Worm (Caenorhabditis elegans) whole organism, L4 larva: ENCODE results near the gene Y66D12A.3.

Source experiments
- F26F4.8 ChIP-seq: fragments of 200-800 bp; sonication (Bioruptor generic); conservative IDR thresholded peaks from 2 replicates; pipeline ENCODE4 v1.3.6; 2022; ENCODE audit warnings: missing genetic modification characterization, missing compliant biosample characterization
- F37D6.2 ChIP-seq: sonication (generic microtip); optimal IDR thresholded peaks from 2 replicates; lab custom pipeline; 2016; ENCODE audit warnings: mild to moderate bottlenecking, missing genetic modification characterization, missing compliant biosample characterization
- F49E8.2 ChIP-seq: sonication (generic microtip); optimal IDR thresholded peaks from 2 replicates; lab custom pipeline; 2016; ENCODE audit warnings: missing compliant biosample characterization, mild to moderate bottlenecking, missing genetic modification characterization, borderline replicate concordance
- T20F7.1 ChIP-seq: fragments of 200-800 bp; sonication (Bioruptor generic); optimal IDR thresholded peaks from 2 replicates; lab custom pipeline; 2018; ENCODE audit warnings: mild to moderate bottlenecking, missing genetic modification characterization, missing compliant biosample characterization
- Y48G9A.11 ChIP-seq: fragments of 200-800 bp; sonication (Bioruptor generic); IDR thresholded peaks from 2 replicates; pipeline ENCODE4 v1.3.6; 2022; ENCODE audit warnings: missing genetic modification reagents, missing genetic modification characterization, missing compliant biosample characterization
- Y75B8A.6 ChIP-seq: fragments of 200-800 bp; sonication (Bioruptor generic); IDR thresholded peaks from 2 replicates; pipeline ENCODE4 v1.3.6; 2022; ENCODE audit warnings: missing genetic modification reagents, missing genetic modification characterization, missing compliant biosample characterization
- ZK337.2 ChIP-seq: fragments of 200-800 bp; sonication (Bioruptor generic); IDR thresholded peaks from 2 replicates; pipeline ENCODE4 v1.3.6; 2022; ENCODE audit warnings: missing genetic modification reagents, missing genetic modification characterization, missing compliant biosample characterization
- ZK546.5 ChIP-seq, 2 experiments: sonication (generic microtip); optimal IDR thresholded peaks; 2 replicates each; lab custom pipeline; 2017; ENCODE audit warnings: missing biosample characterization in 2 of 2, missing genetic modification characterization in 2 of 2
- aha-1 ChIP-seq: fragments of 150-350 bp; peaks from one replicate; lab custom pipeline; 2014; ENCODE audit warnings: missing biosample characterization, missing genetic modification characterization
- aly-2 ChIP-seq: sonication (generic microtip); optimal IDR thresholded peaks from 2 replicates; lab custom pipeline; 2018; ENCODE audit warnings: missing biosample characterization, missing genetic modification characterization
- arid-1 ChIP-seq: fragments of 200-800 bp; sonication (Bioruptor generic); conservative IDR thresholded peaks from 2 replicates; pipeline ENCODE4 v1.3.6; 2022; ENCODE audit warnings: missing genetic modification reagents, missing genetic modification characterization, missing compliant biosample characterization
- ceh-32 ChIP-seq: sonication (generic microtip); optimal IDR thresholded peaks from 2 replicates; lab custom pipeline; 2016; ENCODE audit warnings: mild to moderate bottlenecking, missing genetic modification characterization, missing compliant biosample characterization; ENCODE audit not compliant: poor library complexity
- ceh-44 ChIP-seq: fragments of 200-800 bp; sonication (Bioruptor generic); IDR thresholded peaks from 2 replicates; pipeline ENCODE4 v1.3.6; 2022; ENCODE audit warnings: missing genetic modification reagents, missing genetic modification characterization, missing compliant biosample characterization
- ceh-82 ChIP-seq: sonication (generic microtip); optimal IDR thresholded peaks from 2 replicates; lab custom pipeline; 2017; ENCODE audit warnings: missing biosample characterization, missing genetic modification characterization
- ces-1 ChIP-seq: fragments of 150-350 bp; sonication (generic microtip); optimal IDR thresholded peaks from 4 replicates; lab custom pipeline; 2014; ENCODE audit warnings: missing biosample characterization, missing genetic modification reagents, missing genetic modification characterization
- cey-2 ChIP-seq: sonication (generic microtip); optimal IDR thresholded peaks from 3 replicates; lab custom pipeline; 2017; ENCODE audit warnings: missing genetic modification characterization, mild to moderate bottlenecking, missing compliant biosample characterization, antibody characterized with exemption, borderline replicate concordance; ENCODE audit not compliant: insufficient read depth
- ctbp-1 ChIP-seq: fragments of 200-800 bp; sonication (Bioruptor generic); IDR thresholded peaks from 2 replicates; pipeline ENCODE4 v1.3.6; 2022; ENCODE audit warnings: missing genetic modification reagents, missing genetic modification characterization, missing compliant biosample characterization
- daf-12 ChIP-seq: fragments of 150-350 bp; optimal IDR thresholded peaks from 2 replicates; lab custom pipeline; 2014; ENCODE audit warnings: missing biosample characterization, missing genetic modification reagents, missing genetic modification characterization
- daf-8 ChIP-seq: fragments of 200-800 bp; sonication (Bioruptor generic); IDR thresholded peaks from 2 replicates; pipeline ENCODE4 v1.3.6; 2022; ENCODE audit warnings: missing genetic modification characterization, missing compliant biosample characterization
- dmd-9 ChIP-seq: fragments of 200-800 bp; sonication (Bioruptor generic); IDR thresholded peaks from 2 replicates; pipeline ENCODE4 v1.3.6; 2022; ENCODE audit warnings: missing genetic modification reagents, missing genetic modification characterization, missing compliant biosample characterization
- dpl-1 ChIP-seq: fragments of 150-350 bp; optimal IDR thresholded peaks from 2 replicates; lab custom pipeline; 2014; ENCODE audit warnings: missing biosample characterization, missing genetic modification reagents, missing genetic modification characterization
- dve-1 ChIP-seq: sonication (generic microtip); optimal IDR thresholded peaks from 2 replicates; lab custom pipeline; 2017; ENCODE audit warnings: antibody characterized with exemption, mild to moderate bottlenecking, missing genetic modification characterization, missing compliant biosample characterization; ENCODE audit not compliant: insufficient read depth
- hlh-30 ChIP-seq: sonication (generic microtip); optimal IDR thresholded peaks from 2 replicates; lab custom pipeline; 2017; ENCODE audit warnings: antibody characterized with exemption, mild to moderate bottlenecking, missing genetic modification characterization, missing compliant biosample characterization; ENCODE audit not compliant: insufficient read depth
- jun-1 ChIP-seq: fragments of 150-350 bp; optimal IDR thresholded peaks from 2 replicates; lab custom pipeline; 2014; ENCODE audit warnings: missing biosample characterization, missing genetic modification reagents, missing genetic modification characterization
- lin-38 ChIP-seq: fragments of 200-800 bp; sonication (Bioruptor generic); IDR thresholded peaks from 2 replicates; pipeline ENCODE4 v1.3.6; 2022; ENCODE audit warnings: missing genetic modification reagents, missing genetic modification characterization, missing compliant biosample characterization
- lir-3 ChIP-seq: sonication (generic microtip); optimal IDR thresholded peaks from 2 replicates; lab custom pipeline; 2016; ENCODE audit warnings: mild to moderate bottlenecking, missing genetic modification characterization, missing compliant biosample characterization
- lsy-2 ChIP-seq, 2 experiments: fragments of 150-350 bp in 1 of 2; sonication (generic microtip) in 1 of 2; optimal IDR thresholded peaks; 2 replicates each; lab custom pipeline; 2014 to 2017; ENCODE audit warnings: missing biosample characterization in 2 of 2, missing genetic modification characterization in 2 of 2
- madf-5 ChIP-seq, 2 experiments: fragments of 200-800 bp; sonication (Bioruptor generic); IDR thresholded peaks; 2 replicates each; pipeline ENCODE4 v1.3.6; 2022; ENCODE audit warnings: missing compliant biosample characterization in 2 of 2, missing genetic modification characterization in 2 of 2
- mep-1 ChIP-seq: fragments of 150-350 bp; sonication (generic microtip); optimal IDR thresholded peaks from 3 replicates; lab custom pipeline; 2014; ENCODE audit warnings: missing biosample characterization, missing genetic modification characterization
- mes-2 ChIP-seq: sonication (generic microtip); optimal IDR thresholded peaks from 2 replicates; lab custom pipeline; 2016; ENCODE audit warnings: missing genotype, mild to moderate bottlenecking, missing genetic modification characterization, missing compliant biosample characterization; ENCODE audit not compliant: poor library complexity, severe bottlenecking
- nhr-42 ChIP-seq: fragments of 200-800 bp; sonication (Bioruptor generic); IDR thresholded peaks from 2 replicates; pipeline ENCODE4 v1.3.6; 2022; ENCODE audit warnings: missing genetic modification characterization, missing compliant biosample characterization
- snpc-1.2 ChIP-seq: fragments of 200-800 bp; sonication (Bioruptor generic); IDR thresholded peaks from 2 replicates; pipeline ENCODE4 v1.3.6; 2022; ENCODE audit warnings: missing genetic modification reagents, missing genetic modification characterization, missing compliant biosample characterization
- snpc-4 ChIP-seq: fragments of 150-350 bp; optimal IDR thresholded peaks from 2 replicates; lab custom pipeline; 2014; ENCODE audit warnings: missing biosample characterization, missing genetic modification characterization
- tra-1 ChIP-seq: fragments of 200-800 bp; sonication (Bioruptor generic); IDR thresholded peaks from 2 replicates; pipeline ENCODE4 v1.3.6; 2022; ENCODE audit warnings: missing genetic modification reagents, missing genetic modification characterization, missing compliant biosample characterization
- unc-130 ChIP-seq: sonication (generic microtip); optimal IDR thresholded peaks from 2 replicates; lab custom pipeline; 2016; ENCODE audit warnings: missing genetic modification reagents, missing genetic modification characterization, missing compliant biosample characterization
- unc-39 ChIP-seq: sonication (generic microtip); optimal IDR thresholded peaks from 2 replicates; lab custom pipeline; 2017; ENCODE audit warnings: missing biosample characterization, missing genetic modification characterization
- vab-7 ChIP-seq: fragments of 200-800 bp; sonication (Bioruptor generic); IDR thresholded peaks from 2 replicates; pipeline ENCODE4 v1.3.6; 2022; ENCODE audit warnings: missing genetic modification reagents, missing genetic modification characterization, missing compliant biosample characterization
- zip-2 ChIP-seq: fragments of 150-350 bp; optimal IDR thresholded peaks from 2 replicates; lab custom pipeline; 2014; ENCODE audit warnings: missing biosample characterization, missing genetic modification characterization

The Y66D12A.3 gene

ce11 chrIII:11580428-11580885 is 8.6 kb upstream of the Y66D12A.3 start, which contains the start of gene Y66D12A.7 (continued):
- TF ChIP-seq nhr-42 (GFP tag; lab: Robert Waterston, UW) (no peak), Y75B8A.6 (GFP tag; lab: Robert Waterston, UW) (no peak), dpl-1 (GFP tag; lab: Kevin White, UChicago) (peak; percentile 79), lsy-2 (tag; optimal IDR thresholded peaks at IDR 0.05; lab: Kevin White, UChicago) (peak in 1 of 2 experiments; percentile 48), mes-2 (tag; lab: Kevin White, UChicago) (peak; percentile 50)

ce11 chrIII:11581372-11581771 is 7.6 kb upstream of the Y66D12A.3 start, which contains the start of the genes Y66D12A.6 and ceh-92:
Y66D12A.6 (minus strand) TSS chrIII:11581402.
ceh-92 (plus strand) TSS chrIII:11581600.
- TF ChIP-seq snpc-1.2 (GFP tag; lab: Robert Waterston, UW) (peak; percentile 49; the same call in 1 of the 2 replicates), dmd-9 (GFP tag; lab: Robert Waterston, UW) (no peak), lin-38 (GFP tag; lab: Robert Waterston, UW) (peak; percentile 57), unc-130 (GFP tag; lab: Kevin White, UChicago) (peak; percentile 16), F49E8.2 (tag; lab: Kevin White, UChicago) (peak; percentile 10), ces-1 (GFP tag; lab: Kevin White, UChicago) (no peak)

ce11 chrIII:11582569-11582968 is 6.4 kb upstream of the Y66D12A.3 start:
- TF ChIP-seq ceh-44 (GFP tag; lab: Robert Waterston, UW), result no peak
- TF ChIP-seq tra-1 (GFP tag; lab: Robert Waterston, UW), result no peak
- no peak for TF ChIP-seq aly-2 (tag; lab: Kevin White, UChicago)
- no peak for TF ChIP-seq hlh-30 (tag; lab: Kevin White, UChicago)
- TF ChIP-seq lir-3 (tag; lab: Kevin White, UChicago), result no peak
- no peak for TF ChIP-seq Y75B8A.6 (GFP tag; lab: Robert Waterston, UW)
- TF ChIP-seq daf-8, result no peak
- no peak for TF ChIP-seq arid-1 (GFP tag; lab: Robert Waterston, UW)
- no peak for TF ChIP-seq mep-1 (tag; lab: Kevin White, UChicago)
- TF ChIP-seq T20F7.1 (GFP tag; lab: Kevin White, UChicago), result no peak
- TF ChIP-seq zip-2, result no peak
- no peak for TF ChIP-seq ZK546.5 (tag; optimal IDR thresholded peaks at IDR 0.05; lab: Kevin White, UChicago)
- no peak for TF ChIP-seq F26F4.8 (GFP tag; lab: Robert Waterston, UW)
- TF ChIP-seq madf-5 (GFP tag; IDR thresholded peaks at IDR 0.05; lab: Robert Waterston, UW), result no peak
- no peak for TF ChIP-seq snpc-4 (tag; lab: Kevin White, UChicago)

- TF ChIP-seq ZK337.2 (GFP tag; lab: Robert Waterston, UW), result no peak
- no peak for TF ChIP-seq F37D6.2 (tag; lab: Kevin White, UChicago)
- TF ChIP-seq mes-2 (tag; lab: Kevin White, UChicago), result no peak
- no peak for TF ChIP-seq aha-1 (tag; lab: Kevin White, UChicago)
- no peak for TF ChIP-seq zip-2
- TF ChIP-seq snpc-4 (tag; lab: Kevin White, UChicago), result no peak
- TF ChIP-seq arid-1 (GFP tag; lab: Robert Waterston, UW), result no peak
- no peak for TF ChIP-seq ctbp-1
- TF ChIP-seq unc-39 (tag; lab: Kevin White, UChicago), result no peak
- no peak for TF ChIP-seq vab-7 (GFP tag; lab: Robert Waterston, UW)
- no peak for TF ChIP-seq ZK546.5 (tag; optimal IDR thresholded peaks at IDR 0.05; lab: Kevin White, UChicago)
- TF ChIP-seq ceh-82 (tag; lab: Kevin White, UChicago), result no peak
- no peak for TF ChIP-seq cey-2
- no peak for TF ChIP-seq ceh-32 (tag; lab: Kevin White, UChicago)
- TF ChIP-seq daf-12 (tag; lab: Kevin White, UChicago), result no peak
- TF ChIP-seq Y48G9A.11, result no peak
- TF ChIP-seq jun-1, result no peak
- no peak for TF ChIP-seq dve-1 (tag; lab: Kevin White, UChicago)
Measured at ce11 chrIII:11589311-11589710, 300 bp downstream of the Y66D12A.3 start.
